Fruit fly (Drosophila melanogaster) whole organism, wandering third instar larva: ENCODE data around the gene Cpr78Ca.

Experiments
- Abd-B ChIP-seq: fragments of >200 bp; optimal IDR thresholded peaks from 2 replicates; lab custom pipeline; 2017; ENCODE audit warnings: missing biosample characterization, missing genetic modification characterization
- CG32264 ChIP-seq: fragments of 200-800 bp; sonication (Bioruptor generic); optimal IDR thresholded peaks from 2 replicates; lab custom pipeline; 2016; ENCODE audit warnings: missing biosample characterization, missing genetic modification characterization
- CG9705 ChIP-seq: fragments of 200-800 bp; sonication (Bioruptor generic); optimal IDR thresholded peaks from 2 replicates; lab custom pipeline; 2018; ENCODE audit warnings: missing biosample characterization, mild to moderate bottlenecking, missing genetic modification characterization
- Dfd ChIP-seq: fragments of >200 bp; optimal IDR thresholded peaks from 2 replicates; lab custom pipeline; 2017; ENCODE audit warnings: missing biosample characterization, missing genetic modification characterization
- Dif ChIP-seq: fragments of 200-275, 200-300 bp; sonication (Bioruptor generic); optimal IDR thresholded peaks from 2 replicates; lab custom pipeline; 2018; ENCODE audit warnings: missing biosample characterization, missing genetic modification characterization; ENCODE audit not compliant: partially characterized antibody
- GATAd ChIP-seq: sonication (Bioruptor generic); optimal IDR thresholded peaks from 2 replicates; lab custom pipeline; 2016; ENCODE audit warnings: missing biosample characterization, missing genetic modification characterization
- HLH106 ChIP-seq: fragments of 200-800 bp; optimal IDR thresholded peaks from 3 replicates; lab custom pipeline; 2019; ENCODE audit warnings: missing biosample characterization, mild to moderate bottlenecking, missing genetic modification characterization, moderate library complexity
- Hnf4 ChIP-seq: fragments of 200-800 bp; sonication (Bioruptor generic); optimal IDR thresholded peaks from 2 replicates; lab custom pipeline; 2016; ENCODE audit warnings: missing biosample characterization, mild to moderate bottlenecking, missing genetic modification characterization
- Hr78 ChIP-seq: fragments of >200 bp; optimal IDR thresholded peaks from 2 replicates; lab custom pipeline; 2017; ENCODE audit warnings: missing biosample characterization, missing genetic modification characterization
- Hr83 ChIP-seq: fragments of 200-300 bp; sonication (Bioruptor generic); optimal IDR thresholded peaks from 2 replicates; lab custom pipeline; 2016; ENCODE audit warnings: missing biosample characterization, mild to moderate bottlenecking, missing genetic modification characterization, moderate library complexity; ENCODE audit not compliant: poor library complexity, severe bottlenecking
- Jra ChIP-seq: sonication (Bioruptor generic); optimal IDR thresholded peaks from 2 replicates; lab custom pipeline; 2016; ENCODE audit warnings: missing biosample characterization, missing genetic modification characterization
- Mio ChIP-seq: sonication (Bioruptor generic); optimal IDR thresholded peaks from 2 replicates; lab custom pipeline; 2016; ENCODE audit warnings: missing biosample characterization, missing genetic modification characterization
- Myc ChIP-seq: fragments of >200 bp; optimal IDR thresholded peaks from 2 replicates; lab custom pipeline; 2017
- N ChIP-seq: fragments of >200 bp; optimal IDR thresholded peaks from 2 replicates; lab custom pipeline; 2018; ENCODE audit warnings: missing biosample characterization, missing external identifiers, missing genetic modification characterization
- OdsH ChIP-seq: fragments of 200-800 bp; sonication (Bioruptor generic); optimal IDR thresholded peaks from 2 replicates; lab custom pipeline; 2016; ENCODE audit warnings: missing biosample characterization, mild to moderate bottlenecking, missing genetic modification characterization
- Rel ChIP-seq, 2 experiments: fragments of 200-800 bp; sonication (Bioruptor generic) in 1 of 2; optimal IDR thresholded peaks; 2 replicates in 1 of 2; 3 replicates in 1 of 2; lab custom pipeline; 2016 to 2019; ENCODE audit warnings: mild to moderate bottlenecking in 2 of 2, missing biosample characterization in 2 of 2, missing genetic modification characterization in 2 of 2, moderate library complexity in 1 of 2
- Sp1 ChIP-seq: fragments of 200-800 bp; sonication (Bioruptor generic); optimal IDR thresholded peaks from 3 replicates; lab custom pipeline; 2019; ENCODE audit warnings: missing biosample characterization, mild to moderate bottlenecking, missing genetic modification characterization, moderate library complexity
- Vsx2 ChIP-seq: fragments of 200-300, 225-300 bp; sonication (Bioruptor generic); optimal IDR thresholded peaks from 2 replicates; lab custom pipeline; 2018; ENCODE audit warnings: missing biosample characterization, missing genetic modification characterization; ENCODE audit not compliant: partially characterized antibody
- br ChIP-seq: fragments of 200-800 bp; sonication (Bioruptor generic); optimal IDR thresholded peaks from 2 replicates; lab custom pipeline; 2016; ENCODE audit warnings: missing biosample characterization, missing genetic modification characterization
- brk ChIP-seq: fragments of 200-800 bp; sonication (Bioruptor generic); optimal IDR thresholded peaks from 2 replicates; lab custom pipeline; 2016; ENCODE audit warnings: missing biosample characterization, mild to moderate bottlenecking, missing genetic modification characterization
- dl ChIP-seq, 2 experiments: fragments of 175-275, 200-275 bp in 1 of 2; fragments of 200-275 bp in 1 of 2; sonication (Bioruptor generic); optimal IDR thresholded peaks; lab custom pipeline; 2018; ENCODE audit warnings: mild to moderate bottlenecking in 2 of 2, missing biosample characterization in 2 of 2, missing genetic modification characterization in 2 of 2, moderate library complexity in 2 of 2; ENCODE audit not compliant: partially characterized antibody in 2 of 2, insufficient read depth in 1 of 2
- dsf ChIP-seq: sonication (Bioruptor generic); optimal IDR thresholded peaks from 2 replicates; lab custom pipeline; 2016; ENCODE audit warnings: missing biosample characterization, missing genetic modification characterization, borderline replicate concordance
- ey ChIP-seq: fragments of 200-800 bp; sonication (Bioruptor generic); optimal IDR thresholded peaks from 2 replicates; lab custom pipeline; 2016; ENCODE audit warnings: missing biosample characterization, missing genetic modification characterization
- foxo ChIP-seq, 2 experiments: fragments of 200-800 bp; sonication (Bioruptor generic); optimal IDR thresholded peaks; 2 replicates in 1 of 2; 3 replicates in 1 of 2; lab custom pipeline; 2016 to 2017; ENCODE audit warnings: missing biosample characterization in 2 of 2, missing genetic modification characterization in 2 of 2
- fru ChIP-seq: fragments of 200-800 bp; sonication (Bioruptor generic); optimal IDR thresholded peaks from 3 replicates; lab custom pipeline; 2016; ENCODE audit warnings: missing biosample characterization, mild to moderate bottlenecking, missing genetic modification characterization
- h ChIP-seq: fragments of 200-800 bp; sonication (Bioruptor generic); optimal IDR thresholded peaks from 3 replicates; lab custom pipeline; 2016; ENCODE audit warnings: missing biosample characterization, mild to moderate bottlenecking, missing genetic modification characterization
- jim ChIP-seq: fragments of 175-275, 200-325 bp; sonication (Bioruptor generic); optimal IDR thresholded peaks from 2 replicates; lab custom pipeline; 2016; ENCODE audit warnings: missing biosample characterization, mild to moderate bottlenecking, missing genetic modification characterization
- lola ChIP-seq: fragments of >200 bp; optimal IDR thresholded peaks from 2 replicates; lab custom pipeline; 2017; ENCODE audit warnings: missing biosample characterization, missing genetic modification characterization
- pan ChIP-seq: fragments of >200 bp; optimal IDR thresholded peaks from 2 replicates; lab custom pipeline; 2017
- psq ChIP-seq: fragments of 200-800 bp; sonication (Bioruptor generic); optimal IDR thresholded peaks from 3 replicates; lab custom pipeline; 2017; ENCODE audit warnings: missing biosample characterization, mild to moderate bottlenecking, missing genetic modification characterization, moderate library complexity
- rgr ChIP-seq: fragments of 200-800 bp; sonication (Bioruptor generic); optimal IDR thresholded peaks from 3 replicates; lab custom pipeline; 2016; ENCODE audit warnings: missing biosample characterization, mild to moderate bottlenecking, missing genetic modification characterization
- sv ChIP-seq: fragments of 200-800 bp; sonication (Bioruptor generic); optimal IDR thresholded peaks from 3 replicates; lab custom pipeline; 2016; ENCODE audit warnings: missing biosample characterization, missing genetic modification characterization
- tai ChIP-seq: sonication (Bioruptor generic); optimal IDR thresholded peaks from 2 replicates; lab custom pipeline; 2016; ENCODE audit warnings: missing biosample characterization, missing genetic modification characterization
- usp ChIP-seq: fragments of >200 bp; optimal IDR thresholded peaks from 2 replicates; lab custom pipeline; 2017; ENCODE audit warnings: missing biosample characterization, missing genetic modification characterization
- woc ChIP-seq: sonication (Bioruptor generic); optimal IDR thresholded peaks from 2 replicates; lab custom pipeline; 2016; ENCODE audit warnings: missing biosample characterization, mild to moderate bottlenecking, missing genetic modification characterization

Cpr78Ca gene

DNA sequence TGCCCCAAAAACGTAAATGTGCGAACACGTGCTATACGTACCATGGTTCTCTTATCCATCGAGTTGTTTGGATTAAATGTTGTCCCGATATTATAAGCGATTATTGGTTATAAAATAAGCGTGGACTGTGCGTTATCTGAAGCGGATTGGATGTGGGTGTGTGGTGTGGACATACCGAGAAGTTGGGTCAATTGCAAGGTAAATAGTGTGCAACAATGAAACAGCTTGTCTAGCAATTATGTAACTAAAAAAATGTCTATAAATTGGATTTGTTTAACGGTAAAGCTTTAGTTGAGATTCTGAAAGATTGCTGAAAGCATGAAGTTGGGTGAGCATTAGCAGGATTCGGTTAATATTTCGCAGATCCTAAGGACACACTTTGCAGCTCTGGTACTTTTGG, 34.9 kb downstream of the Cpr78Ca start, which contains the start of gene CG43218:
TSS of gene CG43218 (plus strand) at position 290 of the 400 bp plus-strand sequence.
- no peak for TF ChIP-seq N (GFP tag; lab: Kevin White, UChicago)
- TF ChIP-seq CG9705 (GFP tag; lab: Kevin White, UChicago): no peak
- TF ChIP-seq GATAd: no peak
- TF ChIP-seq dsf (GFP tag; lab: Kevin White, UChicago): no peak
- no peak for TF ChIP-seq psq
- no peak for TF ChIP-seq Dfd (GFP tag; lab: Kevin White, UChicago)
- TF ChIP-seq, all 38 proteins: peak for 0

DNA sequence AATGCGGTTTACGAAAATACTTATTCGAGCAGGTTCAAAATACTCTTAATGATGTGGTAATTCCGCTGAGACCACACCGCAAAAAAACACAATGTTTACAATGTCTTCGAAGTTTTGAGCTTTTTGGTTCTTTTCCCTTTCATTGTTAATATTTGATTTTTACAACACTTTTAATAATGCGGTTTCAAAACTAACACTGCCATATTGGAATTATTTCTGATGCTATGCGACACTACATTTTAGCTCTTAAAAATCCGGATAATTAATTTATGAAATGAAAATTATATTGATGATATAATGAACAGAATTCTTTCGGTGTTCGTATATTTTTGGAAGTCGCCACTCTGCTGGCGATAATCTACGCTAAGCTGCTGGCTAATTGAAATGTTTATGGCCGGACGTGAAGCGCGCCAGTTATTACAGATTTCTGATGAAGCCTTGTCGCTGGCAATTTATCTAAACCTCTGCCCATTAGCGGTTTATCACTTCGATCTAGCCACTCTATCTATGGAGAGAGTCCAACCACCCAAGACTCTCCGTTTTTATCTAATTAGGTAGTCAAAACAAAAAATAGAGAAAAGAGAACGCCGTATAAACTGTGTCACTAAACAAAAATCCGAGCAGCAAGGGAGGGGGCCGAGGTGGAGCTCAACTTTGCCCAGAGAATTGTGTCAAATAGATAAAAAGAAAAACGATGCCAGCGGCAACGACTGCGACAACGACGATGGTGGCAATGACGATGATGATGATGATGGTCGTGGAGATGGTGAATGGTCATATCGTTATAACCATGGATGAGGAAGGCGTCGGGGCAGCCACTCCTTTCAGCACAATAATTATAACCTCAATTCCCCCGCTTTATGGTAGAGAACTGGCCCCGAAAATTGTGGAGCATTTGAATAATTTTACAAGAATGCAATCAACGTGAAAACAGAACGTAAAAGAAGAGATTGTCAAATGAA, 36.3 kb downstream of the Cpr78Ca start:
- TF ChIP-seq rgr (GFP tag; lab: Kevin White, UChicago) (peak; percentile 45), Dif (GFP tag; lab: Kevin White, UChicago) (no peak), br (GFP tag; lab: Kevin White, UChicago) (peak; percentile 11), h (GFP tag; lab: Kevin White, UChicago) (peak; percentile 61), tai (GFP tag; lab: Kevin White, UChicago) (peak; percentile 22), Sp1 (GFP tag; lab: Kevin White, UChicago) (peak; percentile 30), Jra (GFP tag; lab: Kevin White, UChicago) (no peak), pan (lab: Kevin White, UChicago) (no peak), HLH106 (tag; lab: Kevin White, UChicago) (peak; percentile 58), dsf (GFP tag; lab: Kevin White, UChicago) (no peak), Hr78 (GFP tag; lab: Kevin White, UChicago) (no peak), ey (peak; percentile 34), lola (GFP tag; lab: Kevin White, UChicago) (no peak), fru (GFP tag; lab: Kevin White, UChicago) (peak; percentile 50), Myc (lab: Kevin White, UChicago) (no peak), Rel (GFP tag; optimal IDR thresholded peaks at IDR 0.05; lab: Kevin White, UChicago) (no peak), Rel (tag; optimal IDR thresholded peaks at IDR 0.05; lab: Kevin White, UChicago) (peak; percentile 5), N (GFP tag; lab: Kevin White, UChicago) (no peak), sv (GFP tag; lab: Kevin White, UChicago) (no peak), Abd-B (GFP tag; lab: Kevin White, UChicago) (no peak), CG9705 (GFP tag; lab: Kevin White, UChicago) (peak; percentile 9), Hnf4 (GFP tag; lab: Kevin White, UChicago) (peak; percentile 30), brk (GFP tag; lab: Kevin White, UChicago) (no peak), jim (no peak), foxo (GFP tag; optimal IDR thresholded peaks at IDR 0.05; lab: Kevin White, UChicago) (peak in 1 of 2 experiments; percentile 52)

DNA sequence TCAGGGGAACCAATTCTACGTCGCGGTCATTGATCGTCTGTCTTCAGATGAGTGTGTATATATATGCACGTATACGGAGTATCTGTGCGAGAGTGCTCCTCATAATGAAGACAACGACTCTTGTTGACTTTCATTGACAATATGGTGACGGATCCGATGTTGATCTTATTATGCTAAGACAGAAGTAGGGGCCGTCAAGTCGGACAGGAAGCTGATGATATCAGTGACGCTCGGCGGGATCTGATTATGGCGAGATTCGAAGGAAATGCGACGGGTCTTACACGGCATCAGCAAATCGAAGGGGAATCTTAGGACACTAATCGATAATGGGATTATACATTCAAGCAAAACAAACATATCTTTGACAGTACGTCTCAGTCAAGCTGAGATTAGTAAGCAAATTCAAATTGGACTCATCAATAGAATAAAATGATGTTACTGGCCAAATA, 38.1 kb downstream of the Cpr78Ca start:
- no peak for TF ChIP-seq ey
- peak; percentile 18 for TF ChIP-seq HLH106 (tag; lab: Kevin White, UChicago)
- no peak for TF ChIP-seq dsf (GFP tag; lab: Kevin White, UChicago)
- peak; percentile 37 for TF ChIP-seq jim
- peak; percentile 74 for TF ChIP-seq Hr83
- TF ChIP-seq, all 38 proteins: peak for 3

DNA sequence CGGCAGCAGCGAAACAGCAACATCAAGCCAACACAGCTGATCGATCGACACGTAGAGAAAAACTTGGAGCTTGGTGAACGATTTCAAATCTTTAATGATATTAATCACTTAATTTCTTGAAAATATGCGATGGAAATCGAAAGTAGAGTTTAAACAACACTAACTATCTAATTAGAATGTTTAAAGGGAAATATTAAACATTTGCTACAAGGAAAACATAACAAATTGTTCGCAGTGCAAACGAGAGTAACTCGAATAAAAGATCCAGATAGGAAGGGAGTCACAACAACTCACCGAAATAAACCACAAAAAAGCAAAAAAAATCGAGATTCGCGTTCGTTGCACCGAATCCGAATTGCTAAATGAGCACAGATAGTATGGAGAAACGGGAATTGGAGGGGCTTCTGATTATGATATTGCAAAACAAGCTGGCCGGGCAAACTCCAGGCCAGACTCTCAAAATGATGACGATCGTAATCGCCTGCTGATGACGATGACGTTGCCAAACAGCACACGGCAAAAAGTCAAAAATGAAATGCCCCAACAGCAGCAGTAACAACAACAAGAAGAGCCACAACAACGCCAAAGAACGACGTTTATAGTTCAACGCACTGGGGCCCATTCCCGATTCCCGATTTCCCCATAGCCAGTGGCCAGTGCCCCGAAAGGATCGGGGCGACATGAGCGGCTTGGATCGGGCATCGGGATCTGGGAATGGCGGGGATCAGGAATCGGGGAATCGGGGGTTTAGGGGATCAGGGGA, 38.7 kb downstream of the Cpr78Ca start:
- no peak for TF ChIP-seq usp (GFP tag; lab: Kevin White, UChicago)
- no peak for TF ChIP-seq pan (lab: Kevin White, UChicago)
- TF ChIP-seq rgr (GFP tag; lab: Kevin White, UChicago): peak; percentile 99
- TF ChIP-seq br (GFP tag; lab: Kevin White, UChicago): peak; percentile 99
- peak; percentile 97 for TF ChIP-seq tai (GFP tag; lab: Kevin White, UChicago)
- TF ChIP-seq jim: peak; percentile 87
- no peak for TF ChIP-seq Abd-B (GFP tag; lab: Kevin White, UChicago)
- peak; percentile 98 for TF ChIP-seq CG9705 (GFP tag; lab: Kevin White, UChicago)
- TF ChIP-seq CG32264 (GFP tag; lab: Kevin White, UChicago): peak; percentile 98
- peak; percentile 33 for TF ChIP-seq Hr83
- peak; percentile 94 to 99 for TF ChIP-seq foxo (GFP tag; optimal IDR thresholded peaks at IDR 0.05; lab: Kevin White, UChicago)
- peak; percentile 99 for TF ChIP-seq HLH106 (tag; lab: Kevin White, UChicago)
- TF ChIP-seq OdsH (GFP tag; lab: Kevin White, UChicago): peak; percentile 99
- TF ChIP-seq ey: peak; percentile 99
- TF ChIP-seq brk (GFP tag; lab: Kevin White, UChicago): peak; percentile 97
- no peak for TF ChIP-seq N (GFP tag; lab: Kevin White, UChicago)
- no peak for TF ChIP-seq Vsx2 (GFP tag; lab: Kevin White, UChicago)
- TF ChIP-seq lola (GFP tag; lab: Kevin White, UChicago): no peak
- peak; percentile 99 for TF ChIP-seq Hnf4 (GFP tag; lab: Kevin White, UChicago)
- peak; percentile 59 for TF ChIP-seq Dfd (GFP tag; lab: Kevin White, UChicago)
- peak; percentile 92 for TF ChIP-seq dsf (GFP tag; lab: Kevin White, UChicago)
- peak; percentile 99 for TF ChIP-seq h (GFP tag; lab: Kevin White, UChicago)
- peak; percentile 98 for TF ChIP-seq woc (GFP tag; lab: Kevin White, UChicago)
- TF ChIP-seq GATAd: peak; percentile 94
- TF ChIP-seq psq: peak; percentile 97
- no peak for TF ChIP-seq dl (GFP tag; optimal IDR thresholded peaks at IDR 0.05; lab: Kevin White, UChicago; ENCODE audit: insufficient read depth in 1 of 2, partially characterized antibody in 2 of 2)
- no peak for TF ChIP-seq Hr78 (GFP tag; lab: Kevin White, UChicago)
- TF ChIP-seq Mio: peak; percentile 85
